Worm (Caenorhabditis elegans) whole organism, L4 larva: ENCODE measurements around the gene F27B3.6.
A peak's percentile ranks its signal among the peaks of the same experiment; 100 is the strongest.

Experiments used
- T20F7.1 ChIP-seq: fragments of 200-800 bp; sonication (Bioruptor generic); optimal IDR thresholded peaks from 2 replicates; lab custom pipeline; 2018; ENCODE audit warnings: mild to moderate bottlenecking, missing genetic modification characterization, missing compliant biosample characterization
- Y48G9A.11 ChIP-seq: fragments of 200-800 bp; sonication (Bioruptor generic); IDR thresholded peaks from 2 replicates; pipeline ENCODE4 v1.3.6; 2022; ENCODE audit warnings: missing genetic modification reagents, missing genetic modification characterization, missing compliant biosample characterization
- ama-1 ChIP-seq: fragments of 150-350 bp; optimal IDR thresholded peaks from 2 replicates; lab custom pipeline; 2014; ENCODE audit warnings: inconsistent platforms, mixed read lengths
- ceh-44 ChIP-seq: fragments of 200-800 bp; sonication (Bioruptor generic); IDR thresholded peaks from 2 replicates; pipeline ENCODE4 v1.3.6; 2022; ENCODE audit warnings: missing genetic modification reagents, missing genetic modification characterization, missing compliant biosample characterization
- daf-16 ChIP-seq, 3 experiments: sonication (generic microtip); optimal IDR thresholded peaks; 2 replicates each; lab custom pipeline; 2016 to 2017; ENCODE audit warnings: missing genetic modification characterization in 3 of 3, missing genetic modification reagents in 3 of 3, mild to moderate bottlenecking in 2 of 3, missing compliant biosample characterization in 2 of 3, missing biosample characterization in 1 of 3, moderate library complexity in 1 of 3
- dmd-8 ChIP-seq: fragments of 200-800 bp; sonication (Bioruptor generic); IDR thresholded peaks from 2 replicates; pipeline ENCODE4 v1.3.6; 2022; ENCODE audit warnings: missing genetic modification characterization, missing compliant biosample characterization
- dpl-1 ChIP-seq: fragments of 150-350 bp; optimal IDR thresholded peaks from 2 replicates; lab custom pipeline; 2014; ENCODE audit warnings: missing biosample characterization, missing genetic modification reagents, missing genetic modification characterization
- duxl-1 ChIP-seq: sonication (generic microtip); optimal IDR thresholded peaks from 2 replicates; lab custom pipeline; 2016; ENCODE audit warnings: mild to moderate bottlenecking, missing genetic modification characterization, moderate library complexity, missing compliant biosample characterization; ENCODE audit not compliant: poor library complexity
- dve-1 ChIP-seq: sonication (generic microtip); optimal IDR thresholded peaks from 2 replicates; lab custom pipeline; 2017; ENCODE audit warnings: antibody characterized with exemption, mild to moderate bottlenecking, missing genetic modification characterization, missing compliant biosample characterization; ENCODE audit not compliant: insufficient read depth
- fkh-10 ChIP-seq: fragments of 150-350 bp; optimal IDR thresholded peaks from 2 replicates; lab custom pipeline; 2014; ENCODE audit warnings: missing biosample characterization, missing genetic modification reagents, missing genetic modification characterization
- hif-1 ChIP-seq, 2 experiments: sonication (generic microtip); optimal IDR thresholded peaks; 2 replicates each; lab custom pipeline; 2016 to 2017; ENCODE audit warnings: missing compliant biosample characterization in 2 of 2, missing genetic modification characterization in 2 of 2, missing genetic modification reagents in 2 of 2, missing genotype in 2 of 2, mild to moderate bottlenecking in 1 of 2
- hlh-11 ChIP-seq: fragments of 200-800 bp; sonication (Bioruptor generic); optimal IDR thresholded peaks from 2 replicates; lab custom pipeline; 2018; ENCODE audit warnings: mild to moderate bottlenecking, missing genetic modification characterization, missing compliant biosample characterization
- hlh-30 ChIP-seq: sonication (generic microtip); optimal IDR thresholded peaks from 2 replicates; lab custom pipeline; 2017; ENCODE audit warnings: antibody characterized with exemption, mild to moderate bottlenecking, missing genetic modification characterization, missing compliant biosample characterization; ENCODE audit not compliant: insufficient read depth
- lin-13 ChIP-seq: fragments of 150-350 bp; optimal IDR thresholded peaks from 2 replicates; lab custom pipeline; 2014; ENCODE audit warnings: missing biosample characterization, missing genetic modification reagents, missing genetic modification characterization
- lin-38 ChIP-seq: fragments of 200-800 bp; sonication (Bioruptor generic); IDR thresholded peaks from 2 replicates; pipeline ENCODE4 v1.3.6; 2022; ENCODE audit warnings: missing genetic modification reagents, missing genetic modification characterization, missing compliant biosample characterization
- lin-39 ChIP-seq: fragments of 150-350 bp; optimal IDR thresholded peaks from 2 replicates; lab custom pipeline; 2014; ENCODE audit warnings: missing biosample characterization, missing genetic modification reagents, missing genetic modification characterization
- lsy-2 ChIP-seq, 2 experiments: fragments of 150-350 bp in 1 of 2; sonication (generic microtip) in 1 of 2; optimal IDR thresholded peaks; 2 replicates each; lab custom pipeline; 2014 to 2017; ENCODE audit warnings: missing biosample characterization in 2 of 2, missing genetic modification characterization in 2 of 2
- madf-5 ChIP-seq, 2 experiments: fragments of 200-800 bp; sonication (Bioruptor generic); IDR thresholded peaks; 2 replicates each; pipeline ENCODE4 v1.3.6; 2022; ENCODE audit warnings: missing compliant biosample characterization in 2 of 2, missing genetic modification characterization in 2 of 2
- mep-1 ChIP-seq: fragments of 150-350 bp; sonication (generic microtip); optimal IDR thresholded peaks from 3 replicates; lab custom pipeline; 2014; ENCODE audit warnings: missing biosample characterization, missing genetic modification characterization
- mes-2 ChIP-seq: sonication (generic microtip); optimal IDR thresholded peaks from 2 replicates; lab custom pipeline; 2016; ENCODE audit warnings: missing genotype, mild to moderate bottlenecking, missing genetic modification characterization, missing compliant biosample characterization; ENCODE audit not compliant: poor library complexity, severe bottlenecking
- mxl-3 ChIP-seq: fragments of 200-800 bp; sonication (Bioruptor generic); optimal IDR thresholded peaks from 2 replicates; lab custom pipeline; 2018; ENCODE audit warnings: mild to moderate bottlenecking, missing genetic modification characterization, missing compliant biosample characterization
- nhr-111 ChIP-seq: fragments of 200-800 bp; sonication (Bioruptor generic); optimal IDR thresholded peaks from 2 replicates; lab custom pipeline; 2018; ENCODE audit warnings: mild to moderate bottlenecking, missing genetic modification characterization, missing compliant biosample characterization
- nhr-41 ChIP-seq: fragments of 200-800 bp; sonication (Bioruptor generic); IDR thresholded peaks from 2 replicates; pipeline ENCODE4 v1.3.6; 2022; ENCODE audit warnings: missing genetic modification reagents, missing genetic modification characterization, missing compliant biosample characterization
- nhr-6 ChIP-seq: fragments of 150-350 bp; optimal IDR thresholded peaks from 2 replicates; lab custom pipeline; 2014; ENCODE audit warnings: missing biosample characterization, missing genetic modification characterization
- nhr-77 ChIP-seq: fragments of 150-350 bp; optimal IDR thresholded peaks from 2 replicates; lab custom pipeline; 2014; ENCODE audit warnings: missing biosample characterization, missing genetic modification characterization
- pha-4 ChIP-seq, 2 experiments: fragments of 150-350 bp in 1 of 2; fragments of 200-800 bp in 1 of 2; sonication (Bioruptor generic) in 1 of 2; IDR thresholded peaks in 1 of 2; optimal IDR thresholded peaks in 1 of 2; 2 replicates each; pipeline versions ENCODE4 v1.3.6 to Lab custom; 2014 to 2022; ENCODE audit warnings: missing genetic modification characterization in 2 of 2, missing genetic modification reagents in 2 of 2, missing biosample characterization in 1 of 2, missing compliant biosample characterization in 1 of 2
- sdz-12 ChIP-seq: fragments of 200-800 bp; sonication (Bioruptor generic); optimal IDR thresholded peaks from 2 replicates; lab custom pipeline; 2018; ENCODE audit warnings: mild to moderate bottlenecking, missing genetic modification characterization, missing compliant biosample characterization
- unc-130 ChIP-seq: sonication (generic microtip); optimal IDR thresholded peaks from 2 replicates; lab custom pipeline; 2016; ENCODE audit warnings: missing genetic modification reagents, missing genetic modification characterization, missing compliant biosample characterization
- vab-7 ChIP-seq: fragments of 200-800 bp; sonication (Bioruptor generic); IDR thresholded peaks from 2 replicates; pipeline ENCODE4 v1.3.6; 2022; ENCODE audit warnings: missing genetic modification reagents, missing genetic modification characterization, missing compliant biosample characterization
- zag-1 ChIP-seq: fragments of 150-350 bp; optimal IDR thresholded peaks from 2 replicates; lab custom pipeline; 2014; ENCODE audit warnings: missing biosample characterization, missing genetic modification characterization
- zfp-2 ChIP-seq: sonication (generic microtip); optimal IDR thresholded peaks from 2 replicates; lab custom pipeline; 2016; ENCODE audit warnings: mild to moderate bottlenecking, missing genetic modification characterization, missing compliant biosample characterization
- zip-11 ChIP-seq: fragments of 200-800 bp; sonication (Bioruptor generic); IDR thresholded peaks from 2 replicates; pipeline ENCODE4 v1.3.6; 2022; ENCODE audit warnings: missing genetic modification characterization, missing compliant biosample characterization
- ztf-11 ChIP-seq: fragments of 150-350 bp; optimal IDR thresholded peaks from 2 replicates; lab custom pipeline; 2014; ENCODE audit warnings: missing biosample characterization, missing genetic modification characterization

The F27B3.6 gene

ce11 chrIII:6578505-6578904 is at the start of gene F27B3.6:
F27B3.6 (minus strand) TSS chrIII:6578605.
- TF ChIP-seq mep-1 (tag; lab: Kevin White, UChicago) (no peak), fkh-10 (GFP tag; lab: Kevin White, UChicago) (no peak), lin-39 (tag; lab: Kevin White, UChicago) (no peak), ama-1 (lab: Kevin White, UChicago) (no peak), mxl-3 (no peak)

ce11 chrIII:6627876-6628275 is 49.5 kb upstream of the F27B3.6 start:
- TF ChIP-seq lin-38 (GFP tag; lab: Robert Waterston, UW), result peak; percentile 82

DNA sequence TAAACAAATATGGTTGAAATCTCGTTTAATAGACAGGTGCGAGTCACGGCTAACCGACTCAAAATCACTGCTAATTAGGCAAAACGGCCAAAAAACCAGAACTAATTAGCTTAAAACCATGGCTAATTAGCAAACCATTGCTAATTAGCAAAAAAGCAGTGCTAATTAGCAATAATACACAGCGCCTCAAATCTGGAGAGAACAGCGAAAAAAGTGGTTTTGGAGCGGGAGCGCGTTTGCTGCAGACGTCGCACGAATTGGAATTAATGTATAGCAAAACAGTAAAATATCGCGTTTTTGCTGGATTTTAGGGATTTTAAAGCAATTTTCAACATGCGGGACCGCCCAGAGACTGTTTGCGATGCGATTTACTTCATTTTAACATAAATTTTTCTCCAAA is 47.9 kb upstream of the F27B3.6 start:
- TF ChIP-seq ceh-44 (GFP tag; lab: Robert Waterston, UW) (0 out of 2 replicates have a peak, but pooled peaks have one; percentile 34), lin-38 (GFP tag; lab: Robert Waterston, UW) (peak; percentile 61)

ce11 chrIII:6625317-6625716 is 46.9 kb upstream of the F27B3.6 start:
- TF ChIP-seq dmd-8 (no peak), lin-39 (tag; lab: Kevin White, UChicago) (no peak), sdz-12 (GFP tag; lab: Kevin White, UChicago) (no peak), zag-1 (tag; lab: Kevin White, UChicago) (no peak), lsy-2 (tag; optimal IDR thresholded peaks at IDR 0.05; lab: Kevin White, UChicago) (peak in 1 of 2 experiments; percentile 78), dve-1 (peak; percentile 51), mes-2 (tag; lab: Kevin White, UChicago) (peak; percentile 94), madf-5 (GFP tag; IDR thresholded peaks at IDR 0.05; lab: Robert Waterston, UW) (no peak), lin-13 (GFP tag; lab: Kevin White, UChicago) (peak; percentile 21), T20F7.1 (GFP tag; lab: Kevin White, UChicago) (peak; percentile 32), hif-1 (tag; optimal IDR thresholded peaks at IDR 0.05; lab: Kevin White, UChicago) (peak in 1 of 2 experiments; percentile 58), unc-130 (GFP tag; lab: Kevin White, UChicago) (peak; percentile 74), hlh-11 (tag; lab: Kevin White, UChicago) (peak; percentile 13), nhr-41 (GFP tag; lab: Robert Waterston, UW) (no peak), dpl-1 (GFP tag; lab: Kevin White, UChicago) (peak; percentile 64), zfp-2 (no peak), nhr-77 (peak; percentile 44), ztf-11 (tag; lab: Kevin White, UChicago) (no peak), mep-1 (tag; lab: Kevin White, UChicago) (peak; percentile 73), lin-38 (GFP tag; lab: Robert Waterston, UW) (peak; percentile 60), nhr-111 (GFP tag; lab: Kevin White, UChicago) (no peak), daf-16 (GFP tag; optimal IDR thresholded peaks at IDR 0.05; lab: Kevin White, UChicago) (no peak), daf-16 (tag; optimal IDR thresholded peaks at IDR 0.05; lab: Kevin White, UChicago) (peak; percentile 8), zip-11 (no peak), duxl-1 (no peak), hlh-30 (tag; lab: Kevin White, UChicago) (peak; percentile 42), Y48G9A.11 (GFP tag; lab: Robert Waterston, UW) (no peak), pha-4 (GFP tag; IDR thresholded peaks at IDR 0.05; lab: Robert Waterston, UW) (no peak), pha-4 (tag; optimal IDR thresholded peaks at IDR 0.05; lab: Kevin White, UChicago) (peak; percentile 7), vab-7 (GFP tag; lab: Robert Waterston, UW) (0 out of 2 replicates have a peak, but pooled peaks have one; percentile 24), nhr-6 (peak; percentile 37)
- TF ChIP-seq, all 104 proteins: peak for 17
